Worm (Caenorhabditis elegans) whole organism, L1 larva: ENCODE data around the gene ndx-6.

Source experiments
- C16A3.4 ChIP-seq: fragments of 150-350 bp; optimal IDR thresholded peaks from 2 replicates; lab custom pipeline; 2014; ENCODE audit warnings: missing biosample characterization, missing genetic modification characterization
- alr-1 ChIP-seq: fragments of 200-800 bp; sonication (Bioruptor generic); optimal IDR thresholded peaks from 2 replicates; lab custom pipeline; 2018; ENCODE audit warnings: borderline replicate concordance, mild to moderate bottlenecking, missing genetic modification characterization, missing compliant biosample characterization
- blmp-1 ChIP-seq: fragments of 150-350 bp; optimal IDR thresholded peaks from 2 replicates; lab custom pipeline; 2014; ENCODE audit warnings: missing biosample characterization, missing genetic modification characterization
- dpl-1 ChIP-seq, 3 experiments: fragments of 150-350 bp in 2 of 3; sonication (generic microtip) in 1 of 3; optimal IDR thresholded peaks; 2 replicates each; lab custom pipeline; 2014 to 2017; ENCODE audit warnings: missing biosample characterization in 3 of 3, missing genetic modification characterization in 3 of 3, missing genetic modification reagents in 3 of 3
- efl-1 ChIP-seq, 4 experiments: fragments of 150-350 bp; optimal IDR thresholded peaks in 3 of 4; peaks in 1 of 4; 1 replicate in 1 of 4; 2 replicates in 3 of 4; lab custom pipeline; 2014; ENCODE audit warnings: missing biosample characterization in 2 of 4, missing genetic modification characterization in 2 of 4, missing genetic modification reagents in 2 of 4
- efl-3 ChIP-seq: fragments of 200-800 bp; sonication (Bioruptor generic); optimal IDR thresholded peaks from 2 replicates; lab custom pipeline; 2018; ENCODE audit warnings: mild to moderate bottlenecking, missing genetic modification characterization, missing compliant biosample characterization
- egl-13 ChIP-seq: sonication (generic microtip); optimal IDR thresholded peaks from 2 replicates; lab custom pipeline; 2016; ENCODE audit warnings: missing genotype, missing genetic modification reagents, missing genetic modification characterization, missing compliant biosample characterization
- egl-27 ChIP-seq, 2 experiments: fragments of 150-350 bp in 1 of 2; sonication (generic microtip); optimal IDR thresholded peaks; 3 replicates each; lab custom pipeline; 2017 to 2018; ENCODE audit warnings: missing biosample characterization in 2 of 2, missing genetic modification characterization in 2 of 2, missing genetic modification reagents in 2 of 2
- elt-3 ChIP-seq, 6 experiments: fragments of 150-350 bp in 1 of 6; sonication (generic microtip); optimal IDR thresholded peaks; 2 replicates each; lab custom pipeline; 2017 to 2018; ENCODE audit warnings: missing biosample characterization in 6 of 6, missing genetic modification characterization in 6 of 6, inconsistent platforms in 1 of 6
- fkh-8 ChIP-seq: sonication (generic microtip); optimal IDR thresholded peaks from 2 replicates; lab custom pipeline; 2016; ENCODE audit warnings: mild to moderate bottlenecking, missing genetic modification characterization, missing compliant biosample characterization
- fos-1 ChIP-seq: fragments of 150-350 bp; optimal IDR thresholded peaks from 2 replicates; lab custom pipeline; 2014; ENCODE audit warnings: missing biosample characterization, missing genetic modification characterization
- hlh-17 ChIP-seq: fragments of 200-800 bp; sonication (Bioruptor generic); optimal IDR thresholded peaks from 2 replicates; lab custom pipeline; 2018; ENCODE audit warnings: missing genetic modification characterization, mild to moderate bottlenecking, missing compliant biosample characterization, moderate library complexity, borderline replicate concordance
- hpl-2 ChIP-seq: fragments of 150-350 bp; optimal IDR thresholded peaks from 2 replicates; lab custom pipeline; 2014; ENCODE audit warnings: missing biosample characterization, missing genetic modification reagents, missing genetic modification characterization
- isw-1 ChIP-seq: fragments of 200-800 bp; sonication (Bioruptor generic); IDR thresholded peaks from 2 replicates; pipeline ENCODE4 v1.3.6; 2022; ENCODE audit warnings: missing genetic modification characterization, missing compliant biosample characterization
- lin-14 ChIP-seq: fragments of 200-800 bp; sonication (Bioruptor generic); optimal IDR thresholded peaks from 2 replicates; lab custom pipeline; 2018; ENCODE audit warnings: mild to moderate bottlenecking, missing genetic modification characterization, moderate library complexity, missing compliant biosample characterization
- lin-15B ChIP-seq: fragments of 150-350 bp; sonication (generic microtip); optimal IDR thresholded peaks from 3 replicates; lab custom pipeline; 2014; ENCODE audit warnings: missing biosample characterization, missing genetic modification characterization
- lin-35 ChIP-seq, 2 experiments: fragments of 150-350 bp; optimal IDR thresholded peaks; 2 replicates each; lab custom pipeline; 2014; ENCODE audit warnings: missing biosample characterization in 2 of 2, missing genetic modification characterization in 2 of 2, missing genetic modification reagents in 2 of 2
- lin-39 ChIP-seq: fragments of 150-350 bp; optimal IDR thresholded peaks from 2 replicates; lab custom pipeline; 2014; ENCODE audit warnings: missing biosample characterization, missing genetic modification reagents, missing genetic modification characterization
- lsy-2 ChIP-seq, 2 experiments: fragments of 150-350 bp; optimal IDR thresholded peaks; 2 replicates each; lab custom pipeline; 2014; ENCODE audit warnings: missing biosample characterization in 2 of 2, missing genetic modification characterization in 2 of 2
- nhr-19 ChIP-seq: fragments of 200-800 bp; sonication (Bioruptor generic); conservative IDR thresholded peaks from 2 replicates; pipeline ENCODE4 v1.3.6; 2022; ENCODE audit warnings: missing genetic modification characterization, missing compliant biosample characterization
- nhr-20 ChIP-seq: sonication (generic microtip); optimal IDR thresholded peaks from 2 replicates; lab custom pipeline; 2016; ENCODE audit warnings: mild to moderate bottlenecking, missing genetic modification characterization, missing compliant biosample characterization
- nhr-47 ChIP-seq: sonication (generic microtip); optimal IDR thresholded peaks from 2 replicates; lab custom pipeline; 2016; ENCODE audit warnings: mild to moderate bottlenecking, missing genetic modification characterization, moderate library complexity, missing compliant biosample characterization
- nhr-71 ChIP-seq: sonication (generic microtip); optimal IDR thresholded peaks from 2 replicates; lab custom pipeline; 2016; ENCODE audit warnings: mild to moderate bottlenecking, missing genetic modification characterization, moderate library complexity, missing compliant biosample characterization
- nhr-85 ChIP-seq: sonication (generic microtip); peaks from one replicate; lab custom pipeline; 2016; ENCODE audit warnings: missing genetic modification characterization, inconsistent platforms, missing compliant biosample characterization
- nhr-90 ChIP-seq: sonication (generic microtip); optimal IDR thresholded peaks from 2 replicates; lab custom pipeline; 2016; ENCODE audit warnings: mild to moderate bottlenecking, missing genetic modification characterization, missing compliant biosample characterization; ENCODE audit not compliant: poor library complexity
- pax-3 ChIP-seq: fragments of 200-800 bp; sonication (Bioruptor generic); optimal IDR thresholded peaks from 2 replicates; lab custom pipeline; 2018; ENCODE audit warnings: mild to moderate bottlenecking, missing genetic modification characterization, moderate library complexity, missing compliant biosample characterization
- pqm-1 ChIP-seq: sonication (generic microtip); optimal IDR thresholded peaks from 3 replicates; lab custom pipeline; 2017; ENCODE audit warnings: missing biosample characterization, missing genetic modification characterization
- rnt-1 ChIP-seq: sonication (generic microtip); optimal IDR thresholded peaks from 2 replicates; lab custom pipeline; 2016; ENCODE audit warnings: mild to moderate bottlenecking, missing genetic modification characterization, moderate library complexity, missing compliant biosample characterization
- skn-1 ChIP-seq: fragments of 150-350 bp; optimal IDR thresholded peaks from 2 replicates; lab custom pipeline; 2014; ENCODE audit warnings: missing biosample characterization, missing genetic modification characterization
- snpc-4 ChIP-seq: fragments of 150-350 bp; optimal IDR thresholded peaks from 2 replicates; lab custom pipeline; 2014; ENCODE audit warnings: missing biosample characterization, missing genetic modification characterization
- snu-23 ChIP-seq: sonication (generic microtip); optimal IDR thresholded peaks from 2 replicates; lab custom pipeline; 2016; ENCODE audit warnings: missing genetic modification characterization, missing compliant biosample characterization
- tbx-2 ChIP-seq: sonication (generic microtip); optimal IDR thresholded peaks from 2 replicates; lab custom pipeline; 2016; ENCODE audit warnings: missing genetic modification characterization, missing compliant biosample characterization
- tlp-1 ChIP-seq: fragments of 150-350 bp; optimal IDR thresholded peaks from 2 replicates; lab custom pipeline; 2014; ENCODE audit warnings: missing biosample characterization, missing genetic modification characterization
- unc-130 ChIP-seq: fragments of 150-350 bp; optimal IDR thresholded peaks from 2 replicates; lab custom pipeline; 2017; ENCODE audit warnings: missing biosample characterization, missing genetic modification characterization, inconsistent platforms
- unc-30 ChIP-seq: sonication (generic microtip); optimal IDR thresholded peaks from 2 replicates; lab custom pipeline; 2017; ENCODE audit warnings: missing biosample characterization, missing genetic modification characterization
- unc-62 ChIP-seq: fragments of 150-350 bp; optimal IDR thresholded peaks from 2 replicates; lab custom pipeline; 2014; ENCODE audit warnings: missing biosample characterization, missing genetic modification reagents, missing genetic modification characterization
- unc-86 ChIP-seq: sonication (generic microtip); optimal IDR thresholded peaks from 2 replicates; lab custom pipeline; 2016; ENCODE audit warnings: missing genetic modification characterization, missing compliant biosample characterization
- unc-98 ChIP-seq: fragments of 200-800 bp; sonication (Bioruptor generic); IDR thresholded peaks from 2 replicates; pipeline ENCODE4 v1.3.6; 2022; ENCODE audit warnings: missing genetic modification characterization, missing compliant biosample characterization
- xbp-1 ChIP-seq: sonication (generic microtip); optimal IDR thresholded peaks from 2 replicates; lab custom pipeline; 2016; ENCODE audit warnings: missing genetic modification characterization, missing compliant biosample characterization

Gene ndx-6

DNA sequence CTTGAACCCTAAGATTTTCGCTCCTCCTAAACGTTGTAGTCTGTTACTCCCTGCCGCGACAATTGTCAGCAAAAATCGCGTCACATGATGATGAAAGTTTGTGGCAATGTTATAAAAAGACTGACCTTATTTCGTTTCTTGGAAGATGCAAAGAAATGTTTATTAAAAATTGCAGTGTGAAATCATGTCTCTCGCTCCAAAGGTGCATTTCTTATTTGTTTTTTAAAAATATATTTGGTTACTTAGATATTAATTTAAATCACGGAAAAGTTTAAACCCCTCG is 11.5 kb downstream of the ndx-6 start:
- TF ChIP-seq unc-62 (GFP tag; lab: Kevin White, UChicago) (no peak), egl-27 (tag; optimal IDR thresholded peaks at IDR 0.05; lab: Kevin White, UChicago) (no peak), hlh-17 (GFP tag; lab: Kevin White, UChicago) (no peak), nhr-71 (tag; lab: Kevin White, UChicago) (peak; percentile 64), pax-3 (no peak), efl-1 (optimal IDR thresholded peaks at IDR 0.05; lab: Kevin White, UChicago) (no peak), efl-1 (GFP tag; optimal IDR thresholded peaks at IDR 0.05 in 1 of 2; lab: Kevin White, UChicago) (no peak), pqm-1 (tag; lab: Kevin White, UChicago) (no peak), dpl-1 (GFP tag; optimal IDR thresholded peaks at IDR 0.05; lab: Kevin White, UChicago) (peak in 1 of 3 experiments; percentile 16), alr-1 (tag; lab: Kevin White, UChicago) (no peak), unc-130 (no peak), fos-1 (no peak), C16A3.4 (no peak), snpc-4 (tag; lab: Kevin White, UChicago) (no peak), unc-30 (tag; lab: Kevin White, UChicago) (no peak), nhr-85 (tag; lab: Kevin White, UChicago) (peak; percentile 80), nhr-47 (tag; lab: Kevin White, UChicago) (peak; percentile 22), lin-14 (peak; percentile 17), nhr-90 (tag; lab: Kevin White, UChicago) (peak; percentile 25), fkh-8 (tag; lab: Kevin White, UChicago) (no peak), isw-1 (no peak), rnt-1 (tag; lab: Kevin White, UChicago) (peak; percentile 12), nhr-19 (no peak), tbx-2 (tag; lab: Kevin White, UChicago) (no peak), unc-98 (GFP tag; lab: Robert Waterston, UW) (no peak), elt-3 (tag; optimal IDR thresholded peaks at IDR 0.05; lab: Kevin White, UChicago) (peak in 1 of 6 experiments; percentile 37), tlp-1 (tag; lab: Kevin White, UChicago) (no peak), hpl-2 (GFP tag; lab: Kevin White, UChicago) (no peak), lin-39 (tag; lab: Kevin White, UChicago) (no peak), snu-23 (GFP tag; lab: Kevin White, UChicago) (peak; percentile 35), efl-3 (GFP tag; lab: Kevin White, UChicago) (no peak), lin-15B (tag; lab: Kevin White, UChicago) (no peak), xbp-1 (tag; lab: Kevin White, UChicago) (peak; percentile 13), unc-86 (tag; lab: Kevin White, UChicago) (no peak), egl-13 (no peak), lin-35 (GFP tag; optimal IDR thresholded peaks at IDR 0.05; lab: Kevin White, UChicago) (peak; percentile 13 to 47), skn-1 (tag; lab: Kevin White, UChicago) (peak; percentile 92), nhr-20 (tag; lab: Kevin White, UChicago) (peak; percentile 60)
- TF ChIP-seq, all 84 proteins: peak for 13

DNA sequence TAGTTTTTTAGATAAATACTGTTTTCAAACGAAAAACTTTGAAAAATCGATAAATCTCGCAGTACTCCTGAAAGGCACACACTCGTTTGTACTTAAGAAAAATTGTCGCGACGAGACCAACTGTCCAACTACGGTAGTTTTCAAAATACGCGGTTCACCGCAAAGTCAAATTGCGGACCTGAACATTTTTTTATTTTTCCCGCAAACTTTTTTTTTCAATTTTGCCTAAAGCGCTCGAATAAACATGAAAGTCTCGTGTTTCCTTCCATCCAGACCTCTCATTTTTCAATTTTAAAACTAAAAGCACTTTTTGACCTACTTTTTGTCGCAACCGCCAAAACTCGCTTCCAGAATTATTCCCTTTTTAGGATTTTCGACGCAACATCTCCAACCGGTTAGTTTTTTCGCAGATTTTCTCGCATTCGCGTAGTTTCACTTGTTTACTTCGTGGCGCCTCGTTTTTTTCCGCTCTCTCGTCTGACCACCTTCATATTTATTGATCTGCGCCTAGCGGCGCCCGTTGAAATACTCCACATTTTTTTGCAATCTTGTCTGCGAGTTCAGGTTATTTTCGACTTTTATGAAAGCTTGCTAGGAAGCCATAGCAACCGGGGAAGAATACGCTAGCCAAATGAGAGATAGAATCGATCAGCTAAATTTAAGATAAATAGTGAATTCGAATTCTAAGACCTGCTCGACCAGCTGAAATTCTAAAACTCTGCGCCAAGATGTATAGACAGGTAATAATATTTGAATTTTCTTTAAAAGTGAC is 12.0 kb downstream of the ndx-6 start, which contains the start of gene prdx-2:
TSS of gene prdx-2 (plus strand) at position 729 of the 772 bp plus-strand sequence.
- TF ChIP-seq nhr-71 (tag; lab: Kevin White, UChicago) (no peak), lsy-2 (tag; optimal IDR thresholded peaks at IDR 0.05; lab: Kevin White, UChicago) (peak in 1 of 2 experiments; percentile 47), blmp-1 (tag; lab: Kevin White, UChicago) (peak; percentile 88), fkh-8 (tag; lab: Kevin White, UChicago) (peak; percentile 18), efl-1 (optimal IDR thresholded peaks at IDR 0.05; lab: Kevin White, UChicago) (no peak), efl-1 (GFP tag; optimal IDR thresholded peaks at IDR 0.05 in 1 of 2; lab: Kevin White, UChicago) (peak in 1 of 2 experiments; percentile 40)
- TF ChIP-seq, all 84 proteins: peak for 4
